Worm (Caenorhabditis elegans) whole organism, early embryonic: ENCODE measurements around the gene F09A5.3.

Experiments used
- F13C5.2 ChIP-seq: sonication (generic microtip); optimal IDR thresholded peaks from 2 replicates; lab custom pipeline; 2017; ENCODE audit warnings: mild to moderate bottlenecking, missing genetic modification characterization, inconsistent platforms, missing compliant biosample characterization
- aly-1 ChIP-seq: sonication (generic microtip); optimal IDR thresholded peaks from 2 replicates; lab custom pipeline; 2016; ENCODE audit warnings: missing genetic modification characterization, missing compliant biosample characterization
- ama-1 ChIP-seq: fragments of 150-350 bp; optimal IDR thresholded peaks from 2 replicates; lab custom pipeline; 2014
- ceh-13 ChIP-seq: fragments of 200-800 bp; sonication (Bioruptor generic); optimal IDR thresholded peaks from 2 replicates; lab custom pipeline; 2018; ENCODE audit warnings: mild to moderate bottlenecking, missing genetic modification characterization, missing compliant biosample characterization
- ceh-36 ChIP-seq: sonication (generic microtip); optimal IDR thresholded peaks from 2 replicates; lab custom pipeline; 2016; ENCODE audit warnings: missing genetic modification characterization, inconsistent platforms, missing compliant biosample characterization
- ets-7 ChIP-seq: sonication (generic microtip); optimal IDR thresholded peaks from 2 replicates; lab custom pipeline; 2016; ENCODE audit warnings: missing genotype, missing genetic modification characterization, missing compliant biosample characterization
- flt-1 ChIP-seq: fragments of 200-800 bp; sonication (Bioruptor generic); IDR thresholded peaks from 2 replicates; pipeline ENCODE4 v1.3.6; 2022; ENCODE audit warnings: missing genetic modification characterization, missing compliant biosample characterization
- hmbx-1 ChIP-seq: sonication (generic microtip); optimal IDR thresholded peaks from 2 replicates; lab custom pipeline; 2016; ENCODE audit warnings: mild to moderate bottlenecking, missing genetic modification characterization, missing compliant biosample characterization
- hmg-4 ChIP-seq: fragments of 200-800 bp; sonication (Bioruptor generic); optimal IDR thresholded peaks from 2 replicates; lab custom pipeline; 2018; ENCODE audit warnings: mild to moderate bottlenecking, missing genetic modification characterization, missing compliant biosample characterization
- pes-1 ChIP-seq: fragments of 200-800 bp; sonication (Bioruptor generic); IDR thresholded peaks from 2 replicates; pipeline ENCODE4 v1.3.6; 2022; ENCODE audit warnings: missing genetic modification reagents, missing genetic modification characterization, missing compliant biosample characterization
- scrt-1 ChIP-seq: fragments of 200-800 bp; sonication (Bioruptor generic); IDR thresholded peaks from 2 replicates; pipeline ENCODE4 v1.3.6; 2022; ENCODE audit warnings: missing genetic modification characterization, missing compliant biosample characterization
- tbx-11 ChIP-seq: fragments of 200-800 bp; sonication (Bioruptor generic); IDR thresholded peaks from 2 replicates; pipeline ENCODE4 v1.3.6; 2022; ENCODE audit warnings: missing genetic modification characterization, missing compliant biosample characterization
- tbx-37 ChIP-seq: fragments of 200-800 bp; sonication (Bioruptor generic); conservative IDR thresholded peaks from 2 replicates; pipeline ENCODE4 v1.3.6; 2022; ENCODE audit warnings: missing genetic modification reagents, missing genetic modification characterization, missing compliant biosample characterization

DNA sequence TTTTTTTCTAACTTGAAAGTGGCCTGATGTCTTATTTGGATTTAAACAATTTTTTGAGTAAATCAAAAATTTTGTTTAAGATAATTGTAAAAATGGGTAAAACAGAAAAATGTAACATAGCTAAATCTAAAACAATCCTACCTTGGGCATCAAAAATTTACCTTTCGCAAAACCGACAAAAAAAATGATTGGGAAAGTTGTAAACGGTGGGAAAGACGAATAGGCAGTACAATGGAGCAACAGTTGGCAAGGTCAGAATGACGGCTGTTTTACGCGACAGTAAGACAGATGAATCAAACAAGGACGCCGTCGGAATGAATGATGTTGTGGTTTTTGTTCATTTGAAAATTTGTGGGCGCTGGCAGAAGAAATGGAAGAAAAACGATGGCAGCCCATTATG lies 33.0 kb downstream of the F09A5.3 start:
- TF ChIP-seq ama-1 (no peak), F13C5.2 (tag; lab: Kevin White, UChicago) (no peak), flt-1 (GFP tag; lab: Robert Waterston, UW) (no peak), pes-1 (GFP tag; lab: Robert Waterston, UW) (no peak), aly-1 (tag; lab: Kevin White, UChicago) (no peak), tbx-11 (GFP tag; lab: Robert Waterston, UW) (no peak), tbx-37 (GFP tag; lab: Robert Waterston, UW) (no peak), ets-7 (tag; lab: Kevin White, UChicago) (no peak), hmbx-1 (tag; lab: Kevin White, UChicago) (no peak), hmg-4 (GFP tag; lab: Kevin White, UChicago) (no peak), scrt-1 (GFP tag; lab: Robert Waterston, UW) (no peak), ceh-36 (tag; lab: Kevin White, UChicago) (no peak), ceh-13 (GFP tag; lab: Kevin White, UChicago) (no peak)
